Worm (Caenorhabditis elegans) whole organism, mixed stage, embryonic: ENCODE measurements around the gene ZK822.10.

ENCODE experiments used
- ces-1 ChIP-seq: fragments of 150-350 bp; optimal IDR thresholded peaks from 2 replicates; lab custom pipeline; 2014; ENCODE audit warnings: missing biosample characterization, missing genetic modification reagents, missing genetic modification characterization
- cnd-1 ChIP-seq: fragments of 200-800 bp; sonication (Bioruptor generic); optimal IDR thresholded peaks from 2 replicates; lab custom pipeline; 2018; ENCODE audit warnings: mild to moderate bottlenecking, missing genetic modification characterization, missing compliant biosample characterization
- elt-1 ChIP-seq: sonication (generic microtip); optimal IDR thresholded peaks from 2 replicates; lab custom pipeline; 2017; ENCODE audit warnings: missing genetic modification characterization, mild to moderate bottlenecking, missing compliant biosample characterization, antibody characterized with exemption, moderate library complexity, borderline replicate concordance; ENCODE audit not compliant: insufficient read depth
- lin-13 ChIP-seq: fragments of 150-350 bp; optimal IDR thresholded peaks from 2 replicates; lab custom pipeline; 2014; ENCODE audit warnings: missing biosample characterization, missing genetic modification characterization
- lsy-2 ChIP-seq: fragments of 150-350 bp; optimal IDR thresholded peaks from 2 replicates; lab custom pipeline; 2014; ENCODE audit warnings: missing biosample characterization, missing genetic modification characterization
- nhr-76 ChIP-seq: sonication (generic microtip); optimal IDR thresholded peaks from 2 replicates; lab custom pipeline; 2017; ENCODE audit warnings: missing biosample characterization, missing genetic modification characterization
- pha-4 ChIP-seq: fragments of 150-350 bp; optimal IDR thresholded peaks from 2 replicates; lab custom pipeline; 2018; ENCODE audit warnings: missing biosample characterization, missing genetic modification reagents, missing genetic modification characterization
- sem-2 ChIP-seq: fragments of 200-800 bp; sonication (Bioruptor generic); optimal IDR thresholded peaks from 2 replicates; lab custom pipeline; 2018; ENCODE audit warnings: mild to moderate bottlenecking, missing genetic modification characterization, missing compliant biosample characterization
- sptf-1 ChIP-seq: sonication (generic microtip); optimal IDR thresholded peaks from 2 replicates; lab custom pipeline; 2017; ENCODE audit warnings: mild to moderate bottlenecking, missing genetic modification characterization, moderate library complexity, missing compliant biosample characterization
- unc-62 ChIP-seq: fragments of 150-350 bp; optimal IDR thresholded peaks from 2 replicates; lab custom pipeline; 2014; ENCODE audit warnings: missing biosample characterization, missing genetic modification reagents, missing genetic modification characterization
- ztf-11 ChIP-seq: fragments of 150-350 bp; optimal IDR thresholded peaks from 2 replicates; lab custom pipeline; 2014; ENCODE audit warnings: missing biosample characterization, missing genetic modification characterization

DNA sequence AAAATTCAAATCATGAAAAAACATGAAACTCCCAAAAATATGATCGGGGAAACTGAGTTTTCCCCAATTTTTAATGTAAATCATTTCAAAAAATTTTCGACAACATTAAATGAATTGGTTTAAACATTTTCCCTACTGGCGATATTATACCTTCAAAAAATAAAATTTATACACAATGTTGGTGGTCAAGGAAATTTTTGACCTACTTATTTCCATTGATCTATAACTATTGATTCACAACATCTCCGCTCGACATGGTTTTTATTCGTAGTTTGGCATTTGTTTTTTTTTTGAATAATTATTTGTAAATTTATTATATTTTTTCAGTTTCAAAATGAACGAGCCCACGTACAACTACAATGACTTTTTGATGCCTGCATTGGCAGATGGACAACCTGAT, 33.3 kb downstream of the ZK822.10 start, which contains the start of gene tbx-36:
- no peak for TF ChIP-seq pha-4 (tag; lab: Kevin White, UChicago)
- no peak for TF ChIP-seq unc-62 (GFP tag; lab: Kevin White, UChicago)
- no peak for TF ChIP-seq lin-13 (tag; lab: Kevin White, UChicago)
- TF ChIP-seq ztf-11 (tag; lab: Kevin White, UChicago) = no peak
- no peak for TF ChIP-seq lsy-2 (tag; lab: Kevin White, UChicago)
- no peak for TF ChIP-seq elt-1 (tag; lab: Kevin White, UChicago)
- TF ChIP-seq cnd-1 (tag; lab: Kevin White, UChicago) = no peak
- TF ChIP-seq sem-2 (GFP tag; lab: Kevin White, UChicago) = no peak
- TF ChIP-seq sptf-1 (tag; lab: Kevin White, UChicago) = no peak
- TF ChIP-seq ces-1 (GFP tag; lab: Kevin White, UChicago) = no peak
- no peak for TF ChIP-seq nhr-76 (tag; lab: Kevin White, UChicago)
